Fruit fly (Drosophila melanogaster) whole organism, prepupa: Measurements from ENCODE around the gene CG33689.

Experiments
- CG15336 ChIP-seq: fragments of 200-800 bp; sonication (Bioruptor generic); IDR thresholded peaks from 2 replicates; pipeline ENCODE4 v1.3.6; 2022; ENCODE audit warnings: missing biosample characterization, missing genetic modification characterization
- CG6792 ChIP-seq: fragments of 200-800 bp; sonication (Bioruptor generic); optimal IDR thresholded peaks from 3 replicates; lab custom pipeline; 2016; ENCODE audit warnings: missing biosample characterization, missing genetic modification characterization
- Hr39 ChIP-seq: fragments of 200-800 bp; sonication (Bioruptor generic); optimal IDR thresholded peaks from 2 replicates; lab custom pipeline; 2016; ENCODE audit warnings: missing biosample characterization, missing genetic modification characterization
- pdm3 ChIP-seq: fragments of 200-800 bp; sonication (Bioruptor generic); optimal IDR thresholded peaks from 3 replicates; lab custom pipeline; 2016; ENCODE audit warnings: missing biosample characterization, missing genetic modification characterization

DNA sequence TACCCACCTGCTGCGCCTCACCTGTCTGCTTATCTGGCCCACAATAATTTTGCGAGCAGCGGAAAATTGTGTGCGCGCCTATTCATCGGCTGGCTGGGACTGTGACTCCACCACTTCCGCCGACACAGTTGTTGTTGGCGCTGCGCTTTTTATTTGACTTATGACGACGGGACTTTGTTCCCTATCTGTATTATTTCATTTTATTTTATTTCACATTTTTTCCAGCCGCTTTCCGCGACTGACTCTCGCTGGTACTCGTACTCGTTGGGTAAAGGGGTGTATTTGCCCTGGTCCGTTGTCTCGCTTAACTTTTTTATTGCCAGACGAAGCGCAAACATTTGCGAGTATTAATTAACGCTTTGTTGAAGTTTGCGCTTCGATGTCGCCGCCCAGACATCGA is 9.1 kb upstream of the CG33689 start:
- TF ChIP-seq CG15336 (GFP tag; lab: Robert Waterston, UW) (no peak), CG6792 (GFP tag; lab: Kevin White, UChicago) (no peak), pdm3 (GFP tag; lab: Kevin White, UChicago) (no peak), Hr39 (GFP tag; lab: Kevin White, UChicago) (no peak)
